Worm (Caenorhabditis elegans) whole organism, midembryonic: ENCODE measurements around the gene W04H10.1.
"Not testable (repeated sequence)": the region's sequence is repeated elsewhere in the genome, so short reads cannot be mapped to it uniquely, and the experiment has no call there.

Source experiments
- T22C8.4 ChIP-seq: fragments of 200-800 bp; sonication (Bioruptor generic); IDR thresholded peaks from 2 replicates; pipeline ENCODE4 v1.3.6; 2022; ENCODE audit warnings: missing genetic modification characterization, missing compliant biosample characterization
- cog-1 ChIP-seq: sonication (generic microtip); optimal IDR thresholded peaks from 2 replicates; lab custom pipeline; 2016; ENCODE audit warnings: missing genetic modification characterization, missing compliant biosample characterization
- flt-1 ChIP-seq: fragments of 200-800 bp; sonication (Bioruptor generic); IDR thresholded peaks from 2 replicates; pipeline ENCODE4 v1.3.6; 2022; ENCODE audit warnings: missing genetic modification characterization, missing compliant biosample characterization
- klf-2 ChIP-seq: fragments of 200-800 bp; sonication (Bioruptor generic); conservative IDR thresholded peaks from 2 replicates; pipeline ENCODE4 v1.3.6; 2022; ENCODE audit warnings: missing genetic modification reagents, missing genetic modification characterization, missing compliant biosample characterization
- med-1 ChIP-seq: sonication (generic microtip); optimal IDR thresholded peaks from 2 replicates; lab custom pipeline; 2017; ENCODE audit warnings: missing genetic modification characterization, mild to moderate bottlenecking, missing compliant biosample characterization, antibody characterized with exemption, missing genetic modification reagents; ENCODE audit not compliant: insufficient read depth
- ref-1 ChIP-seq: fragments of 200-800 bp; sonication (Bioruptor generic); conservative IDR thresholded peaks from 2 replicates; pipeline ENCODE4 v1.3.6; 2022; ENCODE audit warnings: missing genetic modification reagents, missing genetic modification characterization, missing compliant biosample characterization
- tab-1 ChIP-seq: fragments of 200-800 bp; sonication (Bioruptor generic); IDR thresholded peaks from 2 replicates; pipeline ENCODE4 v1.3.6; 2022; ENCODE audit warnings: missing genetic modification characterization, missing compliant biosample characterization
- ztf-23 ChIP-seq: fragments of 200-800 bp; sonication (Bioruptor generic); IDR thresholded peaks from 2 replicates; pipeline ENCODE4 v1.3.6; 2022; ENCODE audit warnings: missing genetic modification reagents, missing genetic modification characterization, missing compliant biosample characterization
- ztf-29 ChIP-seq: fragments of 200-800 bp; sonication (Bioruptor generic); IDR thresholded peaks from 2 replicates; pipeline ENCODE4 v1.3.6; 2022; ENCODE audit warnings: missing genetic modification reagents, missing genetic modification characterization, missing compliant biosample characterization

The W04H10.1 gene

DNA sequence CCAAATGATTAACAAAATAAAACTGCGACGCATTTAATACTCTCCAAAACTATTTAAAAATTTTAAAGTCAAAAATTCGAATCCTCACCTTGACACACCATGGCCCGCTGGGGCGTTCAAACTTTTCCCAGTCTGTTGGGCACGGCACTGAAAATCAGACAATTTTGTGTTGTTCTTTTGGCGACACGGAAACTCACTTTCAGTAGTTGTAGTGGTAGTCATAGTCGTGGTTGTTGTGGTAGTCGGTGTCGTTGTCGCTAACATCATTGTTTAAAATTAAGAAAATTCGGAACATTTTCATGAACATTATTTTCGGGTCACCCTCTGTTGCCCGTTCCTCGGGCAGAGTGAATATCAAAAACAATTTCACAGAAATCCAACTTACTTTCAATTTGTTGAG is 3.5 kb downstream of the W04H10.1 start, which contains the start of gene clec-118:
Gene clec-118 (minus strand): TSS at position 101 of the 400 bp plus-strand sequence.
- not testable (repeated sequence) for TF ChIP-seq tab-1 (GFP tag; lab: Robert Waterston, UW); flt-1 (GFP tag; lab: Robert Waterston, UW); cog-1 (tag; lab: Kevin White, UChicago)

DNA sequence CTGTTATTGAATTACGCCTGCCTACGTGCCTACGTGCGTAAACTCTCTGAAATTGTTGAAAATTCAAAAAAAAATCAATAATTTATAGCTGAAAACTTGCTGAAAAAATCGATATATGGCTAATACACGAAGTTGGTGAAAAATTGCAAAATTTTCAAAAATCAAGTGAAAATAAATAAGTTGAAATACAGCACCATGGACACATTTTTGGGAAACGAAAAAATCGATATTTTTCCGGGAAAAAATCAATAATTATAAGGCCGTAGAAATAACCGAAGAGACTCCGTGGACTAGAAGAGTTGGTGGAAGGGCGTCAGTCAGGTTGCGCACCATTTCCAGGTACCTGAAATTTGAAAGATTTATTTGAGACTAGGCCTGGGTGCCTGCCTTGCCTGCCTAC is 5.8 kb downstream of the W04H10.1 start:
- TF ChIP-seq med-1 (GFP tag; lab: Kevin White, UChicago) (no peak), T22C8.4 (peak; percentile 77), ztf-23 (no peak), cog-1 (tag; lab: Kevin White, UChicago) (no peak)

DNA sequence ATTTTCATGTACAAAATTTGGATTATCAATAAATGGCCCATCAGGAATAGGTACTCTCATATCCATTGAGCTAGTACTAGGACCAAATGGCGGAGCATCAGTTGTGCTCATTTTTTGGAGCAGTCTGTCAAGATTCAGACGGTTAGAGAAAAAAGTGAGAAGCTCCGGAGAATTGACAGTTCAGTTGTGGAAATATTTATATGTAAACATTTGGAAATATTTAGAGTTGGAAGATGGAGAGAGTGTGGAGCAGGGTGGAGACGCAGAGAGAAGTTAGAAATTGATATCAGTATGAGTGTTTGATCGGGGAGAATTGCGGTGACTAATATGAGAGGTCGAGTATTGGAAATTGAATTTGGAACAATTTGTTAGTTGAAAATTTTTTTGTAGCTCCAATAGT is 12.3 kb downstream of the W04H10.1 start:
- TF ChIP-seq cog-1 (tag; lab: Kevin White, UChicago) (no peak), med-1 (GFP tag; lab: Kevin White, UChicago) (no peak), T22C8.4 (no peak), ref-1 (GFP tag; lab: Robert Waterston, UW) (no peak), tab-1 (GFP tag; lab: Robert Waterston, UW) (no peak)

DNA sequence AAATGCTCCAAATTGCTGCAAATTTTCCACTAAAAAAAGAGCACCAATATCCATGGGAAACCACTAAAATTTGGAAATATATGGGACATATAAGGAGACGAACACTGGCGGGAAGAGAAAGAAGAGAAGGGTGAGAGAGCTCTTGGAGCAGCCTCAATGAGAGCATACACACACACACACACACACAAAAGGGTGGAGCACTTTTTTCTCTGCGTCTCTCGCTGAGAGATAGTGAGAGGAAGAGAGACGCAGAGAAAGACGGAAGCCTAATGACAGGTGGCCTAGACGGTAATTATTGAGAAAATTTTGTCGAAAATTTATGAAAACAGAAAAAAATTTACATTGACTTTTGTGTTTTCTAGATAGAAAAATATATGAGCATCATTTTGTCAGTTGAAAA is 13.6 kb downstream of the W04H10.1 start:
- TF ChIP-seq flt-1 (GFP tag; lab: Robert Waterston, UW) (0 out of 2 replicates have a peak, but pooled peaks have one; percentile 12), klf-2 (GFP tag; lab: Robert Waterston, UW) (no peak), ztf-29 (GFP tag; lab: Robert Waterston, UW) (peak; percentile 37; the same call in 1 of the 2 replicates), T22C8.4 (no peak), ztf-23 (no peak), med-1 (GFP tag; lab: Kevin White, UChicago) (no peak), tab-1 (GFP tag; lab: Robert Waterston, UW) (no peak), ref-1 (GFP tag; lab: Robert Waterston, UW) (no peak), cog-1 (tag; lab: Kevin White, UChicago) (no peak)

DNA sequence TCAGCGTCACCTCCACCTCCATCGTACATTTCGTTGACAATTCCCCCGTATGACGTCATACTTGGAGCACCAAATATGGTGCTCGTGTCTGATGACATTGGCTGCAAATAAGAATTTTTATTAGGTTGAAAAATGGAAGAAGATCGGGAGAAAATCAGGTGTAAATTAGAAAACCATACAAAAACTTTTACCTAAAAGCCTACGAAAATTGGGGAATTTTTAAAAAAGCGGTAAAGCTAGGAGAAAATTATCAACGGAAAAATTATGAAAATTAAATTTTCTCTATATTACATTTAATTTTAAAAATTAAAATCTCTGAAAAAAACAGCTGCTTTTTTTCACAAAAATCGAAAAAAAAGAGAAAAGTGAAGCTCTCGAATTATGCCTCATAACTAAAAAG is 15.6 kb downstream of the W04H10.1 start, which contains the start of gene T04B8.5:
Gene T04B8.5 (minus strand): TSS at position 101 of the 400 bp plus-strand sequence.
- TF ChIP-seq flt-1 (GFP tag; lab: Robert Waterston, UW) (no peak), ref-1 (GFP tag; lab: Robert Waterston, UW) (no peak), tab-1 (GFP tag; lab: Robert Waterston, UW) (no peak), T22C8.4 (no peak), cog-1 (tag; lab: Kevin White, UChicago) (no peak), klf-2 (GFP tag; lab: Robert Waterston, UW) (no peak), ztf-29 (GFP tag; lab: Robert Waterston, UW) (no peak), med-1 (GFP tag; lab: Kevin White, UChicago) (no peak), ztf-23 (no peak)

DNA sequence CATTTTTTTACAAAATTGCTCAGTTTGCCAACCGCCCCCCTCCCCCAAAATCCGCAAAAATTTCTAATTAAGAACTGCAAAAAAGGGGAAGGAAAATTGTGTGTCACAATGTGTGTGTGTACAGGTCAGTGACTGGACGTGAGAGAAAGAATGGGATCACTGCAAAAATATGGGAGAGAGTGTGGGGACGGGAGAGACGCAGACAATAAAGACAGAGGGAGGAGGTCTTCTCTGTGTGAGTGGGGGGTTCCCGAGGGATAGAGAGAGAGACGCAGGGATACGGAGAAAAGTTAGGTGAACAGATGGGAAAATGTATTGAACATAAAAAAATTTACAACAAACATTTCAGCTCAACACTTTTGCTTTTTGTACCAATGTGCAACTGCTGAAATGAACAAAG is 17.1 kb downstream of the W04H10.1 start:
- TF ChIP-seq T22C8.4 (no peak), klf-2 (GFP tag; lab: Robert Waterston, UW) (no peak), med-1 (GFP tag; lab: Kevin White, UChicago) (no peak), ztf-23 (no peak), cog-1 (tag; lab: Kevin White, UChicago) (no peak), flt-1 (GFP tag; lab: Robert Waterston, UW) (no peak), tab-1 (GFP tag; lab: Robert Waterston, UW) (no peak), ref-1 (GFP tag; lab: Robert Waterston, UW) (no peak), ztf-29 (GFP tag; lab: Robert Waterston, UW) (no peak)

DNA sequence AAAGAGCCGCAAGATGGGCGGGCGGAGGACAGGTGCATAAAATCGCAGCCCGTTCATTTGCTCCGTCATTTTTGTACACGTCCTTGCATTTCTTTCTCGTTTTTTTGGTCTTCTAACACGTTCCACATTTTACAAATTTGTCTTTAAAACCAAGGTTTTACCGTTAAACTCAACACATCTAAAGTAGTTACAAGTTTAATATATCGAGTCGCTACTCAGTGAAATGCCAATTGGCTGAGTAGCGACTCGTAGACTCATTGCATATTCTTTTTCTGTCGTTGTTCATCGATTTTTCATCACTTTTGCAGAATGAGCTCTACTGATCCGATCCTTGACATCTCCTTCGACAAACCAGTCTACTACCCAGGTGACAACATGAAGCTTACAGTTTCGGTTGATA is 18.3 kb downstream of the W04H10.1 start, which contains the start of gene arrd-1:
Gene arrd-1 (plus strand): TSS at position 301 of the 400 bp plus-strand sequence.
- TF ChIP-seq tab-1 (GFP tag; lab: Robert Waterston, UW) (no peak), flt-1 (GFP tag; lab: Robert Waterston, UW) (no peak), ztf-23 (no peak), med-1 (GFP tag; lab: Kevin White, UChicago) (no peak), ref-1 (GFP tag; lab: Robert Waterston, UW) (no peak), T22C8.4 (no peak), cog-1 (tag; lab: Kevin White, UChicago) (no peak), ztf-29 (GFP tag; lab: Robert Waterston, UW) (no peak), klf-2 (GFP tag; lab: Robert Waterston, UW) (no peak)

DNA sequence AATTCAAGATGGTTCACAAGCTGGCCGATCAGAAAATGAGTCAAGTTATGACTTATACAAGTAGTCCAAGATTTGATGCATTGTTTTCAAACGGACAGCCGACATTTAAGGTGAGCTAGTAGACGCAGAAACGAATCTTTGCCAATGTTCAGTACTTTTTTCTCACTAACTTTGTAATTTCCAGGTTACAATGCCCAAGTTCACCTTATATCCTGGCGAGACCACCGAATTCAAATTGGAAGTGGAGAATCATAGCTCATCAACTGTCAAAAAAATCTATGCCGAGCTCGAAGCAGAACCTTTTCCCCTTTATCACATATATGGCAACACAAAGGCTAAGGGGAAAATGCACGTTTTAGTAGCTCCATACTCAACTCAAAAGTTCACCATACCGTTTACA is 19.1 kb downstream of the W04H10.1 start:
- TF ChIP-seq tab-1 (GFP tag; lab: Robert Waterston, UW) (no peak), med-1 (GFP tag; lab: Kevin White, UChicago) (no peak), ref-1 (GFP tag; lab: Robert Waterston, UW) (no peak), ztf-23 (no peak), ztf-29 (GFP tag; lab: Robert Waterston, UW) (no peak), cog-1 (tag; lab: Kevin White, UChicago) (no peak), T22C8.4 (no peak), klf-2 (GFP tag; lab: Robert Waterston, UW) (no peak), flt-1 (GFP tag; lab: Robert Waterston, UW) (no peak)

DNA sequence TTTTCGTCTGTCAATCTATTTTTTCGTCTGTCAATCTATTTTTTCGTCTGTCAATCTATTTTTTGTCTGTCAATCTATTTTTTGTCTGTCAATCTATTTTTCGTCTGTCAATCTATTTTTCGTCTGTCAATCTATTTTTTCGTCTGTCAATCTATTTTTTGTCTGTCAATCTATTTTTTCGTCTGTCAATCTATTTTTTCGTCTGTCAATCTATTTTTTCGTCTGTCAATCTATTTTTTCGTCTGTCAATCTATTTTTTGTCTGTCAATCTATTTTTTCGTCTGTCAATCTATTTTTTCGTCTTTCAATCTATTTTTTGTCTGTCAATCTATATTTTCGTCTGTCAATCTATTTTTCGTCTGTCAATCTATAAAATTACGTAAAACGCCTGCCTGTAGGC is 20.6 kb downstream of the W04H10.1 start:
- 0 out of 2 replicates have a peak, but pooled peaks have one; percentile 22 for TF ChIP-seq klf-2 (GFP tag; lab: Robert Waterston, UW)

DNA sequence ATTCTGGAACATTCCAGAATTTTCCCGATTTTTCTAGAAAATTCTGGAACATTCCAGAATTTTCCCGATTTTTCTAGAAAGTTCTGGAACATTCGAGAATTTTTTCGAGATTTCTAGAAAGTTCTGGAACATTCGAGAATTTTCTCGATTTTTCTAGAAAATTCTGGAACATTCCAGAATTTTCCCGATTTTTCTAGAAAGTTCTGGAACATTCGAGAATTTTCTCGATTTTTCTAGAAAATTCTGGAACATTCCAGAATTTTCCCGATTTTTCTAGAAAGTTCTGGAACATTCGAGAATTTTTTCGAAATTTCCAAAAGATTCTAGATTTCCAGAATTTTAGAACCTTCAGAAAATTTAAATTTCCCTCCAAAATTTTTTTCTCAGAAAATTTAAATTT is 23.7 kb downstream of the W04H10.1 start:
- TF ChIP-seq flt-1 (GFP tag; lab: Robert Waterston, UW): peak; percentile 55; the same call in 1 of the 2 replicates
